Worm (Caenorhabditis elegans) whole organism, midembryonic: Measurements from ENCODE around the gene dot-1.4.
A peak's percentile ranks its signal among the peaks of the same experiment; 100 is the strongest.

Experiments
- T22C8.4 ChIP-seq: fragments of 200-800 bp; sonication (Bioruptor generic); IDR thresholded peaks from 2 replicates; pipeline ENCODE4 v1.3.6; 2022; ENCODE audit warnings: missing genetic modification characterization, missing compliant biosample characterization
- cog-1 ChIP-seq: sonication (generic microtip); optimal IDR thresholded peaks from 2 replicates; lab custom pipeline; 2016; ENCODE audit warnings: missing genetic modification characterization, missing compliant biosample characterization
- flt-1 ChIP-seq: fragments of 200-800 bp; sonication (Bioruptor generic); IDR thresholded peaks from 2 replicates; pipeline ENCODE4 v1.3.6; 2022; ENCODE audit warnings: missing genetic modification characterization, missing compliant biosample characterization
- med-1 ChIP-seq: sonication (generic microtip); optimal IDR thresholded peaks from 2 replicates; lab custom pipeline; 2017; ENCODE audit warnings: missing genetic modification characterization, mild to moderate bottlenecking, missing compliant biosample characterization, antibody characterized with exemption, missing genetic modification reagents; ENCODE audit not compliant: insufficient read depth

- TF ChIP-seq med-1 (GFP tag; lab: Kevin White, UChicago) (no peak), T22C8.4 (peak; percentile 60; the same call in 1 of the 2 replicates), cog-1 (no peak), flt-1 (GFP tag; lab: Robert Waterston, UW) (no peak)
Observed at ce11 chrX:11974629-11975085, 43.2 kb upstream of the dot-1.4 start, which contains the start of gene set-6.
